Fruit fly (Drosophila melanogaster): ENCODE measurements around the gene Bmcp.

Bmcp gene

DNA sequence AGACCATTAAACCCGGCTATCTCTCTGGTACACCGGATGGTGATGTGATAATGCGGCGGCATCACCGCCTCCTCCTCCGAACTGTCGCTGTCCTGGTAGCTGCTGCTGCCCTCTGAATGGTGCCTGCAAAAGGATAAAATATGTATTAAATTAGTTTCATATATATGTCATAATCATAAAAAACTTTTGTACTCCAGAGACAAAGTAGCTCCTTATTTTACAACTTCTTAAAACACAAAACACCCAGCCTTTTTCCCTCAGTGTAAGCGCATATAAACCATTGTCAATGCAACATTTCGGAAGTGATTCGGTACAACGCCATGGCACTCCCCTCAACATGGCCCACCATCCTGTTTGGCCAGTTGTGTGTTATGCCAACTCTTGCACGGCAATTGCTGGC, 19.1 kb upstream of the Bmcp start:
- no peak for TF ChIP-seq CTCF (optimal IDR thresholded peaks at IDR 0.05)
- no peak for TF ChIP-seq CG8478 (optimal IDR thresholded peaks at IDR 0.05)

DNA sequence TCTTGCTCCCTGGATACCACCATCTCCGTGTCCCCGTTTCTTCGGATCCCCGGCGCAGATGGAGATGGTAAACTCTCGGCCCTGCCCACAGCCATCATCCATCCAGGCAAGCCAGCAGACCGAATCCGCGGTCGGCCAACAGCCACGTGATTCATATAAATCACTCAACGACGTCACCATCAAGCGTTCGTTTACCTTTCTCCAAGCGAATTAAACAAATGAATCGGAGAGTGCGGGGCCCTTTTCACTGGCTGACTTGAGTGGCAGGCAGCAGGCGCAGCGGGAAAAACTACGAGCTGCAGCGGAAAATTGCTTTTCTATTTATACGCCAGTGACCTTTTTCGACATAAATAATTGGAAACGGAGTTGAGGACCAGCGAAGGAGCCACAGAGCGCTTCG, 17.2 kb upstream of the Bmcp start:
- TF ChIP-seq CG8478 (optimal IDR thresholded peaks at IDR 0.05) (no peak), CTCF (optimal IDR thresholded peaks at IDR 0.05) (no peak)

DNA sequence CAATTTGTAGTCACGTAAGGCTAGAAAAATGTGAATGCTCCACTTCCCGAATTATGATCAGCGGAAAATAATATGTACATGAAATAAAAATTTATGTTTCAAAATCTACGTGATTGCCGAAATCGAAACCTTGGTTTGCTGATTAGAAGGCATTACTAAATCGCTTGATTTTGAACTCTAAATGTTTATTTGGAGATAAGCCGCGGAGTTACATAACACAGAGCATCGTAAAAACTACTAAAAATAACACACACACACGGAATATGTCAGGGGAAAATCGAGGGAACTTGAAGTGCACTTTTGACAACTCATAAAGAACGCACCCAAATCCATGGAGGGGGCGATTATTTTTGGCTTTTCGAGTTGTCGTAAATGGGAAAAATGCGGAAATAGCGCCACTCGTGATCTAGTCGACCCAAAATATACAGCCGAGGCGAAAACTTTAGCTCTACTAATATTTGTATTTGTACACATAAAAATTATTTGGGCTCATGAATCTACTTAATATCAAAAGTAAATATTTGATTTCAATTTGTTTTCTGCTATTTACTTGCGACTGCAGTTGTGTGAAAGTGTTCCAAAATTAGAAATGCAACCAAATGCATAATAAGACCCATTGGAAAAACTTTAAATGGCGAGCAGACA, 15.7 kb upstream of the Bmcp start:
- TF ChIP-seq CTCF (optimal IDR thresholded peaks at IDR 0.05) (no peak), CG8478 (optimal IDR thresholded peaks at IDR 0.05) (no peak)

DNA sequence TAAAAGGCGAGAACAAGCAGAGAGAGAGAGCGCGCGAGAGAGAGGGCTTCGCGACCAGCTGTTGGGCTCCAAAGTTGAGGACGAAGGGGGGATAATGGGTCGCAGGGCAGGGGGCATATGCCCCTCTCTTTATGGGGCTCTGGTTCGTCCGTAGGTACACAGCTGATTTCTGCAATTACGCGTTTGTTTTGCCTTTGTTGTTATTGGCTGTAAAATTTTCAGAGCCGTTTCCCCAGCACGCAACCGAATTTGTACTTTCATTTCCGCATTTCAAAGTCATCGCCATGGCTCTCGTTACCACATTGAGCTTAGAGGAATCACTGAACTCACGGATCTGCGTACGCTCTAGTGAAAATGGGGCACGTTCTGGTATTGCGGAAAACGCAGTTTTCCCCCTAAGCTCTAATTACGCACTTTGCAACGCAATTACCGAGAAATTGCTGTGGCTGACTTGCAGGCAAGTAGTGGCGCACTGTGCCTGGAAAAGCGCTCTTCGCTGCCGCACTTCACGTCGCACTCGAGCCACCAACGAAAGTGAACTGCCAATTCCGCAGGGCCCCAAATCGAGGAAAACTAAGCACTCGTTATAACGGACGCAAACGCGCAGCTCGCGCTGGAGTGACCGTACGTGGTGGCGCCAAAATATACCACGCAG, 12.6 kb upstream of the Bmcp start, which contains the start of gene CG11658:
Gene CG11658, minus strand, starts transcription at position 576 of the 655 bp plus-strand sequence.
- TF ChIP-seq CG8478 (optimal IDR thresholded peaks at IDR 0.05) (no peak), CTCF (optimal IDR thresholded peaks at IDR 0.05) (no peak)

DNA sequence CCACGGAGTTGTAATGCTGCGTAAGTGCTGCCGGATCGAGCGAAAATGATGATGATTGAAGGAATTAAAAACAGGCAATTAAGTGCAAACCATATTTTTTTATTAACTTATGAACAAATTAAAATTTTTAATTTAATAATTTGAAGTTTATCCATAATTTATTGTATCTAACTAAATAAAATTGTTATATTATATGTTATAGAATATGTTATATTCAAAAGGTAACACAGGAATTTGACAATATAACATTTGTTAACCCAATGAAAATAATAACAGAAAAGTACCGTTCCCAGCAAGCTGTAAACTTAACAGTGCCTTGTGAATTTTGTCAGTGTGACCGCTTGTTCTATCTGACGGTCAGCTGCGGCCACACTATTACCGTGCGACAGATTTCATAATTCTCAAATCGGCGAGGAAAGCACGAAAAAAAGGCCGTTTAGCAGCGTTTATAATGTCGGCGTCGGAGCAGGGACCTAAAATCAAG, 12.1 kb upstream of the Bmcp start, which contains the start of the genes Ccdc56 and mtTFB1:
Gene Ccdc56, plus strand, starts transcription at position 347 of the 484 bp plus-strand sequence.
Gene mtTFB1, plus strand, starts transcription at position 347 of the 484 bp plus-strand sequence.
- TF ChIP-seq CTCF (optimal IDR thresholded peaks at IDR 0.05) (no peak), CG8478 (optimal IDR thresholded peaks at IDR 0.05) (no peak)

DNA sequence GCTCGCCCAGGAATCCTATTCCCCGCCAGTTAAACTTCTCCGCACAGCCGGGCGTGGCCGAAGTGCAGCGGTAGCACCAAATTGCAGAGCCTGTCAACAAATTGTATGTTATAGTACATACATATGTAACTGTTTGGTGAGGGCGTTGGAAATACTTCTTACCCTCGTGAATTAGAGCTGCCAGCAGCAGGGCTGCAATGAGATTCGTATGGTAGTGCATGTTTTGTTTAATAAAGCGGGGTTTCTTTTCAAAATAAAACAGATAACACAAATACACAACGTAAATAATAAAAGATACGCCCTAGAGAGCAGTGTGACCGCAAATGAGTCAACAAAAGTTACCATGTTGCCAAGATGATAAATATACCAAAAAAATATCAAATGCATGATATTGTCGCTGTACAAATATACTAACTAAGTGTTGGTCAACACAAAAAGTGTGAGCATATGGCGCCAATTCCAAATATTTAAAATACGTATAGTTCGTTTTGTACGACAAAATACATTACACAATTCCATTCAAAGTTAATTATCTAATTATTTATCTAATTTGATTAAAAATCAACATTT, 9.6 kb upstream of the Bmcp start, which contains the start of gene crim:
Gene crim, minus strand, starts transcription at position 328 of the 570 bp plus-strand sequence.
- TF ChIP-seq CTCF (optimal IDR thresholded peaks at IDR 0.05) (peak in 1 of 2 experiments; percentile 9), CG8478 (optimal IDR thresholded peaks at IDR 0.05) (no peak)

DNA sequence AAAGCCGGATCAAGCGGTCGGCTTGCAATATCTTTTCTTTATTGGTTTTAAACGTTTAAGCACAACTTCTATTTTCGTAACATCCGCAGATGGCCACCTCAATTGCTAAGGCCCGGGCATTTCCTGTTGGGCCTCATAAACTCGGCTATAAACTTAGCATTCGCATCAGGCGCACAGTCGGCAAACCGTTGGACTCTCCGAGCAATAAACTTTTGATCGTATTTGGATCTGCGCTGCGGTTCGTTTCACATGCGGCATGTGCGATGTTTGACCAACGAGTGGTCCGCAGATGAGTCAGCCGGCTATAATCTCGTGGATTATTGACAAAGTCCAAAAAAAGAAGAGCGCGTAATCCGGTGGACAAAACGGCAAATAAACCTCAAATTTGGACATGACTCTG, 8.9 kb upstream of the Bmcp start:
- TF ChIP-seq CG8478 (optimal IDR thresholded peaks at IDR 0.05) (no peak), CTCF (optimal IDR thresholded peaks at IDR 0.05) (no peak)

DNA sequence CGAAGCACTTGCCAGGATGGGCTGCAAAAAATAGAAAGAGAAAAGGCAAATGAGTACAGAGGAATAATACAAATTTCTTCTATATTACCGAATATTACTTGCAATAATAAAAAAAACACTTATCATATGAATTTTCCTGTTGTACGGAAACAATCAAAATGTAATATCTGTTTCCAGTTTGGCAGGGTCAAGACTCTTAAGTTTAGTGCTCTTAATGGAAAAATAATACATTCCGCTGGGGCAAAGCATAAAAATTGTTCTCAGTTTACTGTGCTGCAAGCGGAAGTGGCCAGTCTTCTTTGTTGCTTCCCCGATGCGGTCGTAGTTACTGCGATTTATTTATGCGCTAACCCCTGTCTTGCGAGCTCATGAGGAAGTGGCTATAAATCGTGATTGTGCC, 7.9 kb upstream of the Bmcp start:
- TF ChIP-seq CTCF (optimal IDR thresholded peaks at IDR 0.05) (no peak), CG8478 (optimal IDR thresholded peaks at IDR 0.05) (no peak)

DNA sequence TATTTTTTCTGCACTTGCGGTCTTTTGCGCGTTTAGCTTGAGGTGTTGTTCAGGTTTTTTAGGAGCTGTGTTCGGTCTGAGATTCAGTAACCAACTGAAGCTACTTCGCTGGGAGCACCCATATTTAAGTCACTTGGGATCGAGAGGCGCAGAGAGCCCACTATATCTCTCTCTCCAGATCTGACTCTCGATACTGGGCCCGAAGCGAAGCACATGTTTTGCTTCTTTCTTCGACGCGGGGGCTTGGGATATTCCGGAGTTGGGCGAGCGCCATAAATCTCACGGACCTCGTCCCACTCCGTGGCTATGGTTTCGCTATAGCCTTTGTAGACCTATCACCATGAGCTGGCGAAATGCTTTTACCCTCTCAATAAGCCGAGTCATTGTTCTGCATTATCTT, 5.5 kb upstream of the Bmcp start, which contains the start of gene CG14132:
Gene CG14132, minus strand, starts transcription at position 99 of the 400 bp plus-strand sequence.
- no peak for TF ChIP-seq CG8478 (optimal IDR thresholded peaks at IDR 0.05)
- TF ChIP-seq CTCF (optimal IDR thresholded peaks at IDR 0.05): no peak

DNA sequence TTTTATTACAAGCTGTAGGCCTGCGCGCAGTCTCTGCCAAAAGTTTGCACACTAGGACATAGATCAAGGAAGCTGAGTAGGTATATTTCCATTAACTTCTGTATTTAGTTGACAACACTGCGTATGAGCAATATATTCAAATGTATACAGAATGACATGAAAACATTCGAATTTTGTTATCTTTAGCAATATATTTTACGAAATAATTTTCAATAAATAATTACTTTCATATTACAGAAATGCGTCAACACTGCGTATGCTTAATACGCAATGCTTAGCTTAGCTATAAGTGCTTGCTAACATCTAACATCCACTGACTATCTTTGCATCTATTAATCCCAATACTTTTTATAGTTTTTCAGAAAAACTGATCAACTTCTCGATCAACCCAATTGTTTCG, 4.4 kb upstream of the Bmcp start:
- no peak for TF ChIP-seq CG8478 (optimal IDR thresholded peaks at IDR 0.05)
- TF ChIP-seq CTCF (optimal IDR thresholded peaks at IDR 0.05): no peak

DNA sequence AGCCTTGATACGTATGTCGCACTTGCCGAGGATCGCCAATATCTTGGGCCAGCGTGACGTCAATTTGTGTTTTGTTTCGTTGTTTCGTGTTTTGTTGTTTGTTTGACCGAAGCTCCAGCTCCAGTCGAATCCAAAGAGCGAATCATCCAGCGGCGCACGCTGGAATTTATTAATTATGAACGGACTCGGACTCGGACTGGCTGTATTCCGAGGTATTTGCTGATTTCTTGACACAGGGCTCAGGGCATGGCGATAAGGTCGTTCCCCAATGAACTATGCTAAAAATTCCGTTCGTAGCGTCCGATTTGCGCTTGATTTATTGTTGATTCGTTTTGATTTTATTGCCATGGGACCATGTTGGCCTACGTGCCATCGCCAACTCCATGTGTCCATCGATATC, 3.8 kb upstream of the Bmcp start:
- TF ChIP-seq CTCF (optimal IDR thresholded peaks at IDR 0.05) (no peak), CG8478 (optimal IDR thresholded peaks at IDR 0.05) (no peak)

DNA sequence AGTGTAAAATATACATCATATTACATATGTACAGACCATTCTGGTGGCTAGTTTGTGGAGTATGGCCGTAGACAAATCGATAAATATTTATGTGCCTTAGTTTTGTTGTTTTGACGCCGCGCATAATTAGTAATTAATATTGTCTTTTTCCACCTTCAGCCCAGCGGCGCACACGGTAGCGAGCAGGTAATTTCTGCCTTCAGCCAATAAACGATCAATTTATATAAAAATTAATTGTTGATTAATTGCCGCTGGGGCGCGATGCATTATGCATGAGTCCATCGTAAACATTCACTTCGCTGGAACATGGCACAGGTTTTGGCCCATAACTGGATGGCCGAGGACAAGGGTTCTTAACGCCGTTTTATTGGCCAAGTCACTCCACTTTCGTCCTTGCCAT, 3.4 kb upstream of the Bmcp start:
- TF ChIP-seq CG8478 (optimal IDR thresholded peaks at IDR 0.05) (no peak), CTCF (optimal IDR thresholded peaks at IDR 0.05) (no peak)

DNA sequence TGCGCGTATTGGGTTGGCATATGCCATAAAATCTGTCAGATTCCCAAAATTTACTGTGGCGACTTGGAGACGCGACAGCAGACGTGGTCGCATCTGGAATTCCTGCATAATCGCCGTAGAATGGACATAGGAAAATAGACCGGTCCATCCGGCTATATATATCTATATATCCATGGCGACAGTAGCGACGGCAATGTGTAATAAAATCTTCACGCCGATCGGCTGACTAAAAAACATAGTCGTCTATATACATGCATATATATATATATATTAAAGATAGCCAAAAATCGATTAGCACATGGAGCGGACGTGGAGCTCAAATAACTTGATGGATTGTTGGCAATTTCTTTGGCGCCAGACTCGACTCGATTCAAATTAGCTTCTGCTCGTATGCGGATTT, 2.7 kb upstream of the Bmcp start:
- TF ChIP-seq CTCF (optimal IDR thresholded peaks at IDR 0.05) (no peak), CG8478 (optimal IDR thresholded peaks at IDR 0.05) (no peak)

DNA sequence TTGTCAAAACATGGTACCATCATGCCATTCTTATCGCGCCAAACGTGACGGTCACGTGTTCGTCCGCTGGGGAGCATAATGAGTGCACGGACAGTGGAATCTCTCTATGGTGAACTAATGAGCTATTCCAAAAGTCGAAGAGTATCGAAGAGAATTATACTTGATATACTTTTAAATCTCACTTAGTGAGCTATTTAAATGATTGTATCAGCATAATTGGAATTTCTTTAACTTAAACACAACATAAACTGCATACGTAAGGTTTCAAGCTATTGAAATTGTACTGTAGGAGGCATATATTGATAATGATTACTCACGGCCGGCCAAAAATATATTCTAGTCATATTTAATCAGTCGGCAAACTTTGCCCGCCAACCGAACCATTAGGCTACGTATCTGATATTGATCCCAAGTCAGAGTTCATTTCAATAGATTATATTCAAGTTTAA, 788 bp downstream of the Bmcp start:
- TF ChIP-seq CG8478 (optimal IDR thresholded peaks at IDR 0.05) (no peak), CTCF (optimal IDR thresholded peaks at IDR 0.05) (no peak)

DNA sequence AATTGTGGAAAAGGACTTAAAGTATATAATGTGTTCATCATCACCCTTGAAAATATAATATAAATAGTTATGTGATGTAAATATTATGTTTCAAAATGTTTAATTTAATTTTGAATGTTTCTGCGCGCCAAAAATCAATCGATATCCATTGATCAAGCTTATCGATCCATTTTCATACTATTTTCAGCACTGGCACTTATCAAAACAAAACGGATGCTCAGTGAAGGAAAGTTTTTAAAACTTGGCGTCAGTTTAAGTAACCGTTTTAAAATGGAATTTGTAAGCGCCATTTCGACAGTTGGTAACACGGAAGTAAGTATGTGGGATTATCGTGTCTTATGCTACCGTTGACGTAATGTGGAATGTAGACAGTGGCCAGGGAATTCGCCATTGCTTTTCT, 7.4 kb downstream of the Bmcp start, which contains the start of gene sunn:
Gene sunn, plus strand, starts transcription at position 202 of the 400 bp plus-strand sequence.
- TF ChIP-seq CG8478 (optimal IDR thresholded peaks at IDR 0.05): no peak
- no peak for TF ChIP-seq CTCF (optimal IDR thresholded peaks at IDR 0.05)
